Fruit fly (Drosophila melanogaster): ENCODE measurements around the gene nudC.

DNA sequence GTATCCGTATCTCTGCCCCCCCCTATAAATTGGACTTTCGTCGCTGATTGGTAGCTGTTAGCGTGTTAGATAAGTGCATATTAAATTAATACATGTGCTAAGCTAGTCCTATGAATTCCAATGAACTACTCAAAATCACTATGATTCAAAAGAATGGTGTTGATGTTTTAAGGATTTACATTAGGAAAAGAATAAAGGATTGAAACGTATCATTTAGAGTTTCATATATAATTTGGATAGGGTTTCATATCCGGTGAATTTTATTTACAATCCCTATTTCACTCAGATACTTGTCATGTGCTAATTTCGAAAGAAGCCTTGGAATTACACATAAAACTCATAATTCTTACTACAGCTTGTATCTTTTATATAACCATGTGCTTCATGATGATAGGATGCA is 55.5 kb downstream of the nudC start, which contains the start of gene CG13029:
- TF ChIP-seq CG11617 (GFP tag; optimal IDR thresholded peaks at IDR 0.05) (no peak), Hr96 (GFP tag; optimal IDR thresholded peaks at IDR 0.05) (no peak), ovo (GFP tag; optimal IDR thresholded peaks at IDR 0.05) (no peak), CG7101 (tag; optimal IDR thresholded peaks at IDR 0.05) (no peak), CG33017 (tag; optimal IDR thresholded peaks at IDR 0.05) (no peak), kay (GFP tag; ENCODE audit: borderline replicate concordance) (no peak), bab1 (GFP tag; optimal IDR thresholded peaks at IDR 0.05) (no peak), cic (GFP tag; optimal IDR thresholded peaks at IDR 0.05) (no peak)
